5 fruit fly cellular contexts compared by ENCODE assay signal in the genomic region with DNA sequence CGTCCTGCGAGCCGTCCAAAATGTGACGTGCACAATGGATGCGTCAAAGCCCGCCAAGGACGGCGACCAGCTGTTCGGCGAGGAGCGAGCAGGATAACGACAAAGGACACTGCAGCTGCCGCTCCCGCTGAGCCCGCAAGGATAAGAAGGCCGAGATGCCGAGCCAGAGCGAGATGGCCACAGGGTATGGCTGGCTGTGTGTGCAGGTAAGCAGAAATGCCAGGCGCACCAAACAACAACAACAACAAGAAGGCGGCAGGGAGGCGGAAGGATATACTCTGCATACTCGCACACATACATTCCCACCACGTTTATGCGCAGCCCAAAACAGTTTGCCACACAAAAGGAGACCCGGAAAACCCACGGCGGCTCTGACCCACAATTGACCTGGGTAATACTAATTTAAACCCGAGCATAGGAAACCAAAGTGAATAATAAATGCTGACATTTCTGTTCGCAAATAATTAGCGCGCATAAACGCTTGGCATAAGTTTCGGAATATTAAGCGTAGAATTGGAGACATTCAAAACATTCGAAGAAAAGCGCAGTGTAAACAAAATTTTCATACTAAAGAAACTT.
TF ChIP-seq lines count a peak whose summit lies in the region.

No protein-coding gene starts in this region.

- TF ChIP-seq CTCF in whole organism, embryonic (GFP tag; optimal IDR thresholded peaks at IDR 0.05; lab: Kevin White, UChicago), result no peak

TF ChIP-seq in whole organism, adult, 20 proteins besides CTCF, POLR2A, EP300 and RAD21 (continues in another document):
- TF ChIP-seq CG7101 (tag; optimal IDR thresholded peaks at IDR 0.05; lab: Kevin White, UChicago) (peak; percentile 62), CG12768 (GFP tag; optimal IDR thresholded peaks at IDR 0.05; lab: Kevin White, UChicago) (peak; percentile 53), Clk (GFP tag; optimal IDR thresholded peaks at IDR 0.05; lab: Kevin White, UChicago) (no peak), tj (GFP tag; optimal IDR thresholded peaks at IDR 0.05; lab: Kevin White, UChicago) (peak; percentile 70), toe (GFP tag; optimal IDR thresholded peaks at IDR 0.05; lab: Kevin White, UChicago) (no peak), kay (GFP tag; lab: Kevin White, UChicago; ENCODE audit: borderline replicate concordance) (no peak), CG1620 (GFP tag; optimal IDR thresholded peaks at IDR 0.05; lab: Kevin White, UChicago) (no peak), CG5204 (GFP tag; optimal IDR thresholded peaks at IDR 0.05; lab: Kevin White, UChicago) (peak; percentile 24), CG33017 (tag; optimal IDR thresholded peaks at IDR 0.05; lab: Kevin White, UChicago) (peak; percentile 63), Mnt (GFP tag; optimal IDR thresholded peaks at IDR 0.05; lab: Kevin White, UChicago) (no peak), pad (GFP tag; optimal IDR thresholded peaks at IDR 0.05; lab: Kevin White, UChicago) (peak; percentile 5), Hr96 (GFP tag; optimal IDR thresholded peaks at IDR 0.05; lab: Kevin White, UChicago) (no peak), CG14711 (tag; optimal IDR thresholded peaks at IDR 0.05; lab: Kevin White, UChicago) (peak; percentile 59), bab1 (GFP tag; optimal IDR thresholded peaks at IDR 0.05; lab: Kevin White, UChicago) (peak; percentile 38), cnc (optimal IDR thresholded peaks at IDR 0.05; lab: Kevin White, UChicago) (no peak), CG11617 (GFP tag; optimal IDR thresholded peaks at IDR 0.05; lab: Kevin White, UChicago) (peak; percentile 19), ovo (GFP tag; optimal IDR thresholded peaks at IDR 0.05; lab: Kevin White, UChicago) (no peak)

TF ChIP-seq in whole organism, embryonic, 481 proteins besides CTCF, POLR2A, EP300 and RAD21 (continues in another document):
- TF ChIP-seq twi (tag; optimal IDR thresholded peaks at IDR 0.05; lab: Kevin White, UChicago) (peak; percentile 24), row (GFP tag; IDR thresholded peaks at IDR 0.05; lab: Robert Waterston, UW) (peak; percentile 64), CG3726 (GFP tag; IDR thresholded peaks at IDR 0.05; lab: Robert Waterston, UW) (0 out of 3 replicates have a peak, but pooled peaks have one; percentile 26), ase (GFP tag; IDR thresholded peaks at IDR 0.05; lab: Robert Waterston, UW) (0 out of 3 replicates have a peak, but pooled peaks have one; percentile 36), jumu (GFP tag; optimal IDR thresholded peaks at IDR 0.05; lab: Kevin White, UChicago) (no peak), org-1 (GFP tag; optimal IDR thresholded peaks at IDR 0.05; lab: Kevin White, UChicago) (peak; percentile 33), lilli (GFP tag; optimal IDR thresholded peaks at IDR 0.05; lab: Kevin White, UChicago) (peak; percentile 4), pita (GFP tag; optimal IDR thresholded peaks at IDR 0.05; lab: Kevin White, UChicago) (no peak), E2f2 (GFP tag; IDR thresholded peaks at IDR 0.05; lab: Robert Waterston, UW) (0 out of 2 replicates have a peak, but pooled peaks have one; percentile 10), crc (GFP tag; optimal IDR thresholded peaks at IDR 0.05; lab: Kevin White, UChicago) (no peak), ind (GFP tag; optimal IDR thresholded peaks at IDR 0.05; lab: Kevin White, UChicago) (peak; percentile 27), sim (GFP tag; IDR thresholded peaks at IDR 0.05; lab: Robert Waterston, UW) (no peak), bbx (GFP tag; IDR thresholded peaks at IDR 0.05; lab: Robert Waterston, UW; ENCODE audit: partially characterized antibody) (no peak), sens (GFP tag; lab: Kevin White, UChicago) (peak; percentile 87), Antp (GFP tag; optimal IDR thresholded peaks at IDR 0.05; lab: Kevin White, UChicago) (peak; percentile 14)

TF ChIP-seq in whole organism, prepupa, 60 proteins besides CTCF, POLR2A, EP300 and RAD21 (continues in another document):
- no peak for TF ChIP-seq CG1621 (tag; optimal IDR thresholded peaks at IDR 0.05; lab: Kevin White, UChicago)
- TF ChIP-seq ss (GFP tag; optimal IDR thresholded peaks at IDR 0.05; lab: Kevin White, UChicago), result peak in 1 of 2 experiments; percentile 61
- peak; percentile 6 for TF ChIP-seq CG34406 (GFP tag; optimal IDR thresholded peaks at IDR 0.05; lab: Kevin White, UChicago)
- TF ChIP-seq dsx (GFP tag; optimal IDR thresholded peaks at IDR 0.05; lab: Kevin White, UChicago; ENCODE audit: poor library complexity, severe bottlenecking), result peak; percentile 44
- TF ChIP-seq CG11294 (GFP tag; IDR thresholded peaks at IDR 0.05; lab: Robert Waterston, UW), result no peak
- no peak for TF ChIP-seq CG6792 (GFP tag; optimal IDR thresholded peaks at IDR 0.05; lab: Kevin White, UChicago)
- TF ChIP-seq Eip75B (GFP tag; optimal IDR thresholded peaks at IDR 0.05; lab: Kevin White, UChicago), result peak; percentile 1
- TF ChIP-seq CG7368 (GFP tag; optimal IDR thresholded peaks at IDR 0.05; lab: Kevin White, UChicago), result peak; percentile 30
- peak; percentile 14 for TF ChIP-seq achi (GFP tag; optimal IDR thresholded peaks at IDR 0.05; lab: Kevin White, UChicago)
- no peak for TF ChIP-seq CG6854 (GFP tag; optimal IDR thresholded peaks at IDR 0.05; lab: Kevin White, UChicago)
- TF ChIP-seq CG32006 (GFP tag; optimal IDR thresholded peaks at IDR 0.05; lab: Kevin White, UChicago), result peak; percentile 30
- TF ChIP-seq Smox (GFP tag; optimal IDR thresholded peaks at IDR 0.05; lab: Kevin White, UChicago), result peak; percentile 8
- peak; percentile 38 for TF ChIP-seq Ets96B (tag; optimal IDR thresholded peaks at IDR 0.05; lab: Kevin White, UChicago)
- peak; percentile 16 for TF ChIP-seq Met (GFP tag; optimal IDR thresholded peaks at IDR 0.05; lab: Kevin White, UChicago)
- TF ChIP-seq spab (GFP tag; optimal IDR thresholded peaks at IDR 0.05; lab: Kevin White, UChicago), result no peak
- TF ChIP-seq CG8319 (GFP tag; optimal IDR thresholded peaks at IDR 0.05; lab: Kevin White, UChicago), result no peak
- no peak for TF ChIP-seq Ets21C (GFP tag; optimal IDR thresholded peaks at IDR 0.05; lab: Kevin White, UChicago)
- TF ChIP-seq Hr38 (GFP tag; optimal IDR thresholded peaks at IDR 0.05; lab: Kevin White, UChicago), result no peak

TF ChIP-seq in whole organism, pupa, 21 proteins besides CTCF, POLR2A, EP300 and RAD21 (continues in another document):
- TF ChIP-seq rn (GFP tag; IDR thresholded peaks at IDR 0.05; lab: Robert Waterston, UW), result no peak
- peak; percentile 35 for TF ChIP-seq Ets98B (GFP tag; IDR thresholded peaks at IDR 0.05; lab: Robert Waterston, UW)
- TF ChIP-seq CG15710 (tag; optimal IDR thresholded peaks at IDR 0.05; lab: Kevin White, UChicago), result peak; percentile 51
- TF ChIP-seq CG12605 (GFP tag; IDR thresholded peaks at IDR 0.05; lab: Robert Waterston, UW), result no peak
- peak; percentile 15 for TF ChIP-seq Snoo (tag; optimal IDR thresholded peaks at IDR 0.05; lab: Kevin White, UChicago)
- TF ChIP-seq gl (tag; optimal IDR thresholded peaks at IDR 0.05; lab: Kevin White, UChicago), result no peak
- peak; percentile 17 for TF ChIP-seq CG34367 (tag; optimal IDR thresholded peaks at IDR 0.05; lab: Kevin White, UChicago)
- peak; percentile 45 for TF ChIP-seq CG8159 (tag; optimal IDR thresholded peaks at IDR 0.05; lab: Kevin White, UChicago)
- 0 out of 3 replicates have a peak, but pooled peaks have one; percentile 38 for TF ChIP-seq CG4496 (GFP tag; IDR thresholded peaks at IDR 0.05; lab: Robert Waterston, UW)
- no peak for TF ChIP-seq CG13204 (GFP tag; optimal IDR thresholded peaks at IDR 0.05; lab: Kevin White, UChicago)
- TF ChIP-seq CG32121 (GFP tag; IDR thresholded peaks at IDR 0.05; lab: Robert Waterston, UW), result no peak
- TF ChIP-seq Pif1B (GFP tag; optimal IDR thresholded peaks at IDR 0.05; lab: Kevin White, UChicago), result peak; percentile 30
- TF ChIP-seq CG8301 (tag; optimal IDR thresholded peaks at IDR 0.05; lab: Kevin White, UChicago), result peak; percentile 20
- peak; percentile 29 for TF ChIP-seq CG17806 (tag; optimal IDR thresholded peaks at IDR 0.05; lab: Kevin White, UChicago)
- peak; percentile 0 for TF ChIP-seq CG9948 (tag; optimal IDR thresholded peaks at IDR 0.05; lab: Kevin White, UChicago)
- TF ChIP-seq CG14655 (GFP tag; optimal IDR thresholded peaks at IDR 0.05; lab: Kevin White, UChicago), result no peak
- no peak for TF ChIP-seq CG10348 (GFP tag; IDR thresholded peaks at IDR 0.05; lab: Robert Waterston, UW)
- TF ChIP-seq EcR (GFP tag; optimal IDR thresholded peaks at IDR 0.05; lab: Kevin White, UChicago), result no peak
- TF ChIP-seq D1 (tag; optimal IDR thresholded peaks at IDR 0.05; lab: Kevin White, UChicago), result no peak
- peak; percentile 68 for TF ChIP-seq fd96Ca (GFP tag; IDR thresholded peaks at IDR 0.05; lab: Robert Waterston, UW)

TF ChIP-seq in whole organism, wandering third instar larva, 38 proteins besides CTCF, POLR2A, EP300 and RAD21:
- TF ChIP-seq usp (GFP tag; optimal IDR thresholded peaks at IDR 0.05; lab: Kevin White, UChicago), result no peak
- TF ChIP-seq Sp1 (GFP tag; optimal IDR thresholded peaks at IDR 0.05; lab: Kevin White, UChicago), result peak; percentile 39
- peak; percentile 31 for TF ChIP-seq h (GFP tag; optimal IDR thresholded peaks at IDR 0.05; lab: Kevin White, UChicago)
- TF ChIP-seq rgr (GFP tag; optimal IDR thresholded peaks at IDR 0.05; lab: Kevin White, UChicago), result peak; percentile 40
- TF ChIP-seq CG32264 (GFP tag; optimal IDR thresholded peaks at IDR 0.05; lab: Kevin White, UChicago), result peak; percentile 12
- peak in 1 of 2 experiments; percentile 55 for TF ChIP-seq foxo (GFP tag; optimal IDR thresholded peaks at IDR 0.05; lab: Kevin White, UChicago)
- TF ChIP-seq HLH106 (tag; optimal IDR thresholded peaks at IDR 0.05; lab: Kevin White, UChicago), result peak; percentile 51
- TF ChIP-seq br (GFP tag; optimal IDR thresholded peaks at IDR 0.05; lab: Kevin White, UChicago), result peak; percentile 13
- peak; percentile 28 for TF ChIP-seq ey (GFP tag; optimal IDR thresholded peaks at IDR 0.05; lab: Kevin White, UChicago)
- TF ChIP-seq fru (GFP tag; optimal IDR thresholded peaks at IDR 0.05; lab: Kevin White, UChicago), result peak; percentile 48
- TF ChIP-seq Abd-B (GFP tag; optimal IDR thresholded peaks at IDR 0.05; lab: Kevin White, UChicago), result no peak
- peak; percentile 20 for TF ChIP-seq OdsH (GFP tag; optimal IDR thresholded peaks at IDR 0.05; lab: Kevin White, UChicago)
- no peak for TF ChIP-seq CrebA (GFP tag; optimal IDR thresholded peaks at IDR 0.05; lab: Kevin White, UChicago; ENCODE audit: borderline replicate concordance)
- TF ChIP-seq woc (GFP tag; optimal IDR thresholded peaks at IDR 0.05; lab: Kevin White, UChicago), result no peak
